Worm (Caenorhabditis elegans) whole organism, L4/young adult: ENCODE data around the gene C13F10.1.
A peak's percentile ranks its signal among the peaks of the same experiment; 100 is the strongest.

Source experiments
- W03F9.2 ChIP-seq: fragments of 150-350 bp; optimal IDR thresholded peaks from 2 replicates; lab custom pipeline; 2014; ENCODE audit warnings: missing biosample characterization, missing genetic modification characterization
- dao-5 ChIP-seq: sonication (generic microtip); optimal IDR thresholded peaks from 2 replicates; lab custom pipeline; 2016; ENCODE audit warnings: missing genotype, missing genetic modification characterization, moderate library complexity, missing compliant biosample characterization
- him-1 ChIP-seq: sonication (generic microtip); optimal IDR thresholded peaks from 2 replicates; lab custom pipeline; 2016; ENCODE audit warnings: missing genotype, missing genetic modification reagents, missing genetic modification characterization, missing compliant biosample characterization

The C13F10.1 gene

DNA sequence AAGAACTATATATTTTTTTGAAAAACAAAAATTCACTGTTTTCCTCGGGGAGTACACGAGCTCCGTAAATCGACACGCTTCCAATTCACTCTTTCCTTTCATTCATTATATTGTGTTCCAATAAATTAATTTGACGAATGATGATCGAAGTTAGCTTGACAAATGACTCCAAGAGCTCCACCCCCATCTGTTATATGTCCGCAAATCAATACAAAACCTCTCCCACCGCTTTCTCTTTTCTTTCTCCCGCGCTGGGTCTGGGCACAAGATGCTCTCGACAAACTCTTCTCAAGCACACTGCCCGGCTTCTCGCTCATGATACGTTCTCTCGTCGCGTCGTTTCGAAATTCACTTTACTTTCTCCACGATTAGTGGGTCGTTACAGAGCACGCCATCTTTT is at the start of gene C13F10.1:
TSS of gene C13F10.1 (plus strand) at position 138 of the 400 bp plus-strand sequence.
- TF ChIP-seq W03F9.2 (tag; lab: Kevin White, UChicago): no peak
- no peak for TF ChIP-seq dao-5 (tag; lab: Kevin White, UChicago)
- no peak for TF ChIP-seq him-1 (tag; lab: Kevin White, UChicago)

DNA sequence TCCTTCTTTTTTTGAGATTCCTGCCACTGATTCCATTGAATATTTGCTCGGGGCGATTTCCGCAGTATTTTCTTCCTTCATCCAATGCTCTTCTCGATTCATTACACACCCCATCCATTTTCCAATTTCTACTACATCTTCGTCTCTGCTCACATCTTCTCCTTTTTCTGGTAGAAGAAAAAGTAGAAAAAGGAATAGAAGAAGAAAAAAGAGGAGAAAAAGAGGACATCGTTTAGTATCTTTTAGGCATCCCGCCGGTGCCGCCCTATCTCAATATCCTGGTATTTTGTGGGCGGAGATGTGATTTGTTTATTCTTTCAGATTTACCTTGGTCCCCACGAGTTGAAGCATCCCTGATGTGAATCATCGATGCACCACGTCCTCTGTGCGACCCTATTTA is 48.7 kb upstream of the C13F10.1 start, which contains the start of gene lgc-39:
TSS of gene lgc-39 (plus strand) at position 301 of the 400 bp plus-strand sequence.
- no peak for TF ChIP-seq dao-5 (tag; lab: Kevin White, UChicago)
- TF ChIP-seq W03F9.2 (tag; lab: Kevin White, UChicago): no peak
- TF ChIP-seq him-1 (tag; lab: Kevin White, UChicago): no peak

DNA sequence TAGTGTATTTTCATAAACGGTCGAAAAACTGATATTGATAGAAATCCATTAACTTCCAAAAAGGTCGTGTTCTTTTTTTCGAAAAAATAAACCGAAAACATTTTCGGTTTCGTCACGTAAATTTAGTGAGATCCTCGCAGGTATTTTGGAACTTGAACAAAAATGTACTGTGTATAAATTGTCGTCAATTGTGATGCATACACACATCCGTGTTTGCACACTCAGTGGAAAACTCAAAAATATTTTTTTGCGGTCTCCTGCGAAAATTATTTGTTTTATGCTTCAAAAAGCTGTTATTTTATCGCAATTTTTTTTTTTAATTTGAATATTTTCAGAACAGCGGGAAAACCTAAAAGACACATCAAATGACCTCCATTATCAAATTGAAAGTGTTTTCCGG is 45.0 kb upstream of the C13F10.1 start, which contains the start of gene cpsf-2:
TSS of gene cpsf-2 (plus strand) at position 330 of the 400 bp plus-strand sequence.
- TF ChIP-seq him-1 (tag; lab: Kevin White, UChicago): no peak
- TF ChIP-seq W03F9.2 (tag; lab: Kevin White, UChicago): no peak
- TF ChIP-seq dao-5 (tag; lab: Kevin White, UChicago): no peak

DNA sequence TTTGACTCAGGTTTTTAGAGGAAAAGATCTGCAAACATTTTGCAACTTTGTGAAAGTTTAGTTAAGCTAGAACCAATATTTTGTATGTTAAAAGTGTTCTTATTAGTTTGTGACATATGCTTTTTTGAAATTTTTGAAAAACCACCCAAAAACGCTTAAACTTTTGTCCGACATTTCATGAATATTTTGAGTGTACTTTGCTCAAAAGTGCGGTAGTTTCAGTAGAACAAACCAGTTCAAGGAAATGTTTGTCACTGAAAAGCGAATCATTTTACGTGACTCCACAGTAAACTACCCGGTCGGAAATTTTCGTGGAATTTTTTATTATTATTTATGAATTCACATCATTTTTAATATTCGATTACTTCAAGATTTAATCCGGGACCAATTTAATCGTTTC is 39.3 kb upstream of the C13F10.1 start, which contains the start of gene pitr-5:
TSS of gene pitr-5 (plus strand) at position 301 of the 400 bp plus-strand sequence.
- TF ChIP-seq W03F9.2 (tag; lab: Kevin White, UChicago) (no peak), him-1 (tag; lab: Kevin White, UChicago) (no peak), dao-5 (tag; lab: Kevin White, UChicago) (no peak)

DNA sequence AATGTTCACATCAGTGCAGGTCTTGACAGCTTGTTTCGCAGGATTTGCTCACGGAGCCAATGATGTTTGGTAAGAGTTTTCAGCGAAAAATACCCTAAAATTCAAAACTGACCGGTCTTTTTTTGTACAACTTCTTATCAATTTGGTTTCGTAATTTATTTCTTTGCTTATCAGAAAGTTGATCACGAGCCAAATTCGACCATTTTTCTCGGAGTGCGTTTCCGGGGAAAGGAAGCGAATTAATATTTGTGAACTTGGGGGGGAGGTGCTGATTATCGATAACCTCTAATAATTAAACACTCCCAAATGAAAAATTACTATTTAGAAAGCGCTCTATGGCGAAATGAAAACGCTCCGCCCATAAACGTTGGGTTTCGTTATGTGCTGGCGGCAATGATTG is 37.3 kb upstream of the C13F10.1 start:
- TF ChIP-seq W03F9.2 (tag; lab: Kevin White, UChicago) (no peak), him-1 (tag; lab: Kevin White, UChicago) (no peak), dao-5 (tag; lab: Kevin White, UChicago) (no peak)

DNA sequence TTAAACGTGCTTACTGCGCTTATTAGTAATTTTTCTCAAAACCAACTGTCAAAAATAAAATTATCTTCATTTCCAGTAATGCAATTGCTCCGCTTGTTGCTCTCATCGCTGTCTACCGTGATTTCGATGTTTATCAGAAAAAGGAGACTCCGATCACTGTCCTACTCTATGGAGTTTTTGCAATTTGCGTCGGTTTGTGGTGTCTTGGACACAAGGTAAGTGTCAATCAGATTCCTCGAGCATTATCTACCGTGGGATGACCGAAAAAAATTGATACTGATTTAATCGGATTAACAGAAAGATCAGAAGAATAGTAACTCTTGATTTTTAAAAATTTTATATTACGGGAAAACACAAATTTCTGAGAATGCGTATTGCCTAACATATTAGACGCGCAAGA is 36.6 kb upstream of the C13F10.1 start:
- TF ChIP-seq him-1 (tag; lab: Kevin White, UChicago): no peak
- no peak for TF ChIP-seq W03F9.2 (tag; lab: Kevin White, UChicago)
- no peak for TF ChIP-seq dao-5 (tag; lab: Kevin White, UChicago)

DNA sequence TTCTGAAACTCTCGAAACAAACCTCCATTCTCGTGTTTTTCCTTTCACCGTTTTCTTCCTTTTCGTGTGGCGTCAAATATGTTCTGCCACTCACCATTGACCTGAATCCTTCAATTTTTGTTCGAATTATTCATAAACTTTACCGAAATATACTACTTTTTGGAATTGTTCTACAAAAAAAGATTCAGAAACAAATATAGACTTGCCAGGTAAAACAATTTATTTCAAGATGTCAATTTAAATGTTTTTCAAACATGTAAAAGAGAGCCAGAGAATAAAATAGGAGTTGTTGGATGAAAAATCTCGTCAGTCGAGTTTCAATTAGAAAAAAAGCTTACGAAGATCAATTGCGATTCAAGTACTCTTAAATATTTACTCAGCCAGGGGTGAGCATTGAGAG is 30.3 kb upstream of the C13F10.1 start, which contains the start of gene F09G2.8:
TSS of gene F09G2.8 (minus strand) at position 101 of the 400 bp plus-strand sequence.
- TF ChIP-seq him-1 (tag; lab: Kevin White, UChicago) (no peak), dao-5 (tag; lab: Kevin White, UChicago) (no peak)

DNA sequence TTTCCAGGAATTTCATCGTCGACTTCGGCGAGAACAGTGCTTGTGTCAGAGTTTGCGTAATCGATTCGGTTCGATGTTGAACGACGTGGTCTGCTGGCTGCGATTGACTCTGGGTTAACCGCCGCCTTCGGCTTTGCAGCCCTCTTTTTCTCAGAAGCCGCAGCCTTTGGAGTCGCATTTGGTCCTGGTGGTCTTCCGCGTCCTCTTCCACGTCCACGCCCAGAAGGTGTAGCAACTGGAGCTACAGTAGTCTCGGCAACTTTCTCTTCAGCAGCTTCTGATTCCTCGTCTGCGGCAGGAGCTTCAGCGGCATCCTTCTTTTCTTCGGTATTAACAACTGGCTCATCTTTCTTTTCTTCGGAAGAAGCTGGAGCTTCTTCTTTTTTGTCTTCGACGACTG is 29.1 kb upstream of the C13F10.1 start:
- TF ChIP-seq W03F9.2 (tag; lab: Kevin White, UChicago) (no peak), him-1 (tag; lab: Kevin White, UChicago) (no peak), dao-5 (tag; lab: Kevin White, UChicago) (no peak)

DNA sequence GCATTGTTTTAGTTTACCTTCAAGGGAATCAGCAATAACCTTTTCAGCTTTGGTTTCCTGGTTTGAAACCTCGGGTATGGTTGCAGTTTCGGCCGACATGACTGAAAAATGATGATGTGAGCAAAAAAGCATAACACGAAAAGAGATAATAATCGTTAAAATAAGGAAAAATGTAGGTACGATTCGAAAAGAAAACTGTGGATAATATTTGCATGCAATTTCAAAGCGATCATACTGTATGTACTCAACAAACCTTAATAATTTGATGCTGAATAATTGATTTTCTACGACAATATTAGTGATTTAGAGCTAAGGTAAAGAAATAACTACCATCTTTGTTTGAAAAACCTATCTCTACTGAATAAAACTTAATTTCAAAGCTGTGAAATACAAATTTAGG is 27.8 kb upstream of the C13F10.1 start, which contains the start of gene attf-2:
TSS of gene attf-2 (minus strand) at position 101 of the 400 bp plus-strand sequence.
- TF ChIP-seq him-1 (tag; lab: Kevin White, UChicago) (no peak), W03F9.2 (tag; lab: Kevin White, UChicago) (no peak)

DNA sequence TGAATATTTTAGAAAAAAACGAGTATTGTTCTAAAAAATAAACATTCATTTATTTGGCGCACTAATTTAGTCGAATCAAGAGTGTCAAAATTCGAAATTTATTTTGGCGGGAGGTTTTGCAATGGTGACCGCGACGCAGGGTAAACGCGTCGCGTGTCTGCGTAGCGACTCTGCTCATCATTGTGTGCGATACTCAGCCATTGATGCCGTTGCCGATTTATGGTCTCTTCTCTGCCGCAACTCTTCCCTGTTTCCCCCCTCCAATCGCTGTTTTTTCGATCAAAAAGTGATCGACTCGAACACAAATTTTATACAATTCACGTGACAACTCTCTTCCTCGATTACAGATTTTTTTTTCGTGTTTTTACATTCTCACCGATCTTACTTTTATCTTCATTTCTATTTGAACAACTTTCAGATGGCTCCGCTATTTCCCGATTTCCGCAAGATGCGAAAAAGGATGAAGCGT is 27.3 kb upstream of the C13F10.1 start, which contains the start of gene F09G2.2:
TSS of gene F09G2.2 (plus strand) at position 419 of the 469 bp plus-strand sequence.
- peak; percentile 52 for TF ChIP-seq him-1 (tag; lab: Kevin White, UChicago)
- TF ChIP-seq W03F9.2 (tag; lab: Kevin White, UChicago): peak; percentile 93
- TF ChIP-seq dao-5 (tag; lab: Kevin White, UChicago): no peak

DNA sequence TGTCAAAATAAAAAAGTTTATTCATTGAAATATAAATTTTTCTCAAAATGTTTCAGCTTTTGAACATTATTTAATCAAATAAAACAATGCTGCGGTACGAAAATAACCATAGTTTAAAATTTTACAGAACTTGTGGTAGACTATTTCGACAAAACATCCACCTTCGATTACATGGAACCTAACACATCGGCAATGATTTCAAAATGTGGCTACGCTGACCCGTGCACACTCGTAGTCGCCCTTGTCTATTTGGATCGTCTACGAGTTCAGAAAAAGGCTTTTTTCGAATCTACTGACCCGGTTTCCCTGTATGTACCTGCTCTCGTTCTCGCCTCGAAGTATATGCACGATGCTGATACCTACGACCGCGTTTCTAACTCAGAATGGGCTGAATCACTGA is 26.8 kb upstream of the C13F10.1 start:
- TF ChIP-seq him-1 (tag; lab: Kevin White, UChicago) (no peak), W03F9.2 (tag; lab: Kevin White, UChicago) (no peak)

DNA sequence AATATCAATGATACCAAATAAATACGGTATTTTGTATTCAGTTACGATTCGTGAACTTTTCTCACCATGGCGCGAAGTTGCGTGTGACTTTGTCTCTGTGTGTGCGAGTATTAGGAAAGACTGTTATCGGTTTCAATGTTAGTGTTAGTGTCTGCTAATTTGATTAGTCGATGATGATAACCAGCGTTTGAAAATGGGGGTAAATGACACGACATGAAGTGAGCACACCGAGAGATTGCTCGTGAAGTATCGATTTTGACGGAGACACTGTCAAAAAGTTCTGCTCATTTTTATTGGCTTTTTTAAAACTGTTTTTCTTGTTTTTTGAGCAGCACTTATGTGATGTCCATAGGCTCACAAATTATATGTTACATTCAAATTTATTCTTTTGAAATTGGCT is 25.5 kb upstream of the C13F10.1 start:
- TF ChIP-seq him-1 (tag; lab: Kevin White, UChicago): no peak
- no peak for TF ChIP-seq W03F9.2 (tag; lab: Kevin White, UChicago)
- no peak for TF ChIP-seq dao-5 (tag; lab: Kevin White, UChicago)

DNA sequence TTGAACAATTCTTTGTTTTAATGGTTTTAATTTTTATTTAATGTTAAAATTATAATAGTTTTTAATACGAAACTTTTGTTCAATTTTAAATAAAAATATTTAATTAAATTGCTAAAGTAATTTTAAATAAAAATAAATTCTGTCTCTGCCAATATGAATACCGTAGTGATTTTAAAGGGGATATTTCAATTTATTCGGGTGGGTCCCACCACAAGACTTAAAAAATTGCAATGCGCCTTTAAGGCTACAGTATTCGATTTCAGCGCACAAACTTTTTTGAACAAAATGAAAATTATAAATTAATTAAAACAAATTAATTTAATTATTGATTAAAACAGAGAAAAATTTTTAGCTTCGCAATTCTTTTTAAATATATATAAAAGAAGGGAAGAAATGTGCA is 24.8 kb upstream of the C13F10.1 start:
- TF ChIP-seq dao-5 (tag; lab: Kevin White, UChicago): no peak

DNA sequence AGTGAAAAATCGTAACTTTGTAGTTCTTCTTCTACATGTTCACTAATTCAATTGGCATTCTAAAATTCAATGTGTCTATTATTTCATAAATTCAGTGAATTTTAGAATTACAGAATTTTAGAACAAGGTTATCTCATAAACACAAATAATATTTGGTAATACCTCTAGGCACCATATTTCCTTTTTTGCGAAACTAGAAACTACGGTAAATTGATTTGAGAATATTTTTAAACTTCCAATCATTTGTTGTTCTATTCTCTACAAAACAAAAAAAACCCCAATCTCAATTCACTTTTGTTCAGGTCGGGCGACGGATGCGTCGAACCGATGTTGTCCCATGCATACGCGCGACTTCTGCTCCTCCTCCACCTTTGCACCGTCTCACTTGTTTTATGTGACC is 23.9 kb upstream of the C13F10.1 start, which contains the start of gene F09G2.1:
TSS of gene F09G2.1 (plus strand) at position 301 of the 400 bp plus-strand sequence.
- TF ChIP-seq W03F9.2 (tag; lab: Kevin White, UChicago) (no peak), him-1 (tag; lab: Kevin White, UChicago) (no peak), dao-5 (tag; lab: Kevin White, UChicago) (no peak)
